Worm (Caenorhabditis elegans) whole organism, young adult: Measurements from ENCODE around the gene txt-13.
A peak's percentile ranks its signal among the peaks of the same experiment; 100 is the strongest.

Experiments used
- B0336.3 ChIP-seq: fragments of 200-800 bp; sonication (Bioruptor generic); IDR thresholded peaks from 2 replicates; pipeline ENCODE4 v1.3.6; 2022; ENCODE audit warnings: missing genetic modification characterization, missing compliant biosample characterization
- C17E4.6 ChIP-seq: fragments of 200-800 bp; sonication (Bioruptor generic); IDR thresholded peaks from 2 replicates; pipeline ENCODE4 v1.3.6; 2022; ENCODE audit warnings: missing genetic modification reagents, missing genetic modification characterization, missing compliant biosample characterization
- F22D6.2 ChIP-seq: sonication (generic microtip); optimal IDR thresholded peaks from 2 replicates; lab custom pipeline; 2016; ENCODE audit warnings: mild to moderate bottlenecking, missing genetic modification characterization, missing compliant biosample characterization
- F49E8.2 ChIP-seq: sonication (generic microtip); optimal IDR thresholded peaks from 3 replicates; lab custom pipeline; 2017; ENCODE audit warnings: missing genetic modification characterization, mild to moderate bottlenecking, missing compliant biosample characterization, antibody characterized with exemption, moderate library complexity; ENCODE audit not compliant: insufficient read depth
- F52B5.7 ChIP-seq: sonication (generic microtip); optimal IDR thresholded peaks from 2 replicates; lab custom pipeline; 2016; ENCODE audit warnings: mild to moderate bottlenecking, missing genetic modification characterization, missing compliant biosample characterization
- F57C9.4 ChIP-seq: sonication (generic microtip); optimal IDR thresholded peaks from 2 replicates; lab custom pipeline; 2017; ENCODE audit warnings: mild to moderate bottlenecking, missing genetic modification characterization, missing compliant biosample characterization
- T07F8.4 ChIP-seq: sonication (generic microtip); optimal IDR thresholded peaks from 2 replicates; lab custom pipeline; 2016; ENCODE audit warnings: mild to moderate bottlenecking, missing genetic modification characterization, moderate library complexity, missing compliant biosample characterization
- Y53F4B.3 ChIP-seq: fragments of 200-800 bp; sonication (Bioruptor generic); IDR thresholded peaks from 2 replicates; pipeline ENCODE4 v1.3.6; 2022; ENCODE audit warnings: missing genetic modification reagents, missing genetic modification characterization, missing compliant biosample characterization
- Y56A3A.18 ChIP-seq: fragments of 200-800 bp; sonication (Bioruptor generic); IDR thresholded peaks from 2 replicates; pipeline ENCODE4 v1.3.6; 2022; ENCODE audit warnings: missing genetic modification reagents, missing genetic modification characterization, missing compliant biosample characterization
- atf-7 ChIP-seq: sonication (generic microtip); optimal IDR thresholded peaks from 2 replicates; lab custom pipeline; 2017; ENCODE audit warnings: mild to moderate bottlenecking, missing genetic modification characterization, missing compliant biosample characterization
- attf-5 ChIP-seq: fragments of 200-800 bp; sonication (Bioruptor generic); optimal IDR thresholded peaks from 2 replicates; lab custom pipeline; 2018; ENCODE audit warnings: mild to moderate bottlenecking, missing genetic modification characterization, missing compliant biosample characterization
- bed-1 ChIP-seq: fragments of 200-800 bp; sonication (Bioruptor generic); IDR thresholded peaks from 2 replicates; pipeline ENCODE4 v1.3.6; 2022; ENCODE audit warnings: missing genetic modification reagents, missing genetic modification characterization, missing compliant biosample characterization
- bed-2 ChIP-seq: fragments of 200-800 bp; sonication (Bioruptor generic); IDR thresholded peaks from 2 replicates; pipeline ENCODE4 v1.3.6; 2022; ENCODE audit warnings: missing genetic modification reagents, missing genetic modification characterization, missing compliant biosample characterization
- ccch-3 ChIP-seq: fragments of 200-800 bp; sonication (Bioruptor generic); optimal IDR thresholded peaks from 2 replicates; lab custom pipeline; 2018; ENCODE audit warnings: mild to moderate bottlenecking, missing genetic modification characterization, missing compliant biosample characterization
- cebp-2 ChIP-seq: fragments of 200-800 bp; sonication (Bioruptor generic); IDR thresholded peaks from 2 replicates; pipeline ENCODE4 v1.3.6; 2022; ENCODE audit warnings: missing genetic modification characterization, missing compliant biosample characterization
- ceh-100 ChIP-seq: fragments of 200-800 bp; sonication (Bioruptor generic); IDR thresholded peaks from 2 replicates; pipeline ENCODE4 v1.3.6; 2022; ENCODE audit warnings: missing genetic modification reagents, missing genetic modification characterization, missing compliant biosample characterization
- ceh-27 ChIP-seq: fragments of 200-800 bp; sonication (Bioruptor generic); optimal IDR thresholded peaks from 2 replicates; lab custom pipeline; 2018; ENCODE audit warnings: mild to moderate bottlenecking, missing genetic modification characterization, moderate library complexity, missing compliant biosample characterization
- ceh-58 ChIP-seq: fragments of 200-800 bp; sonication (Bioruptor generic); IDR thresholded peaks from 2 replicates; pipeline ENCODE4 v1.3.6; 2022; ENCODE audit warnings: missing genetic modification characterization, missing compliant biosample characterization
- dpff-1 ChIP-seq: sonication (generic microtip); optimal IDR thresholded peaks from 2 replicates; lab custom pipeline; 2017; ENCODE audit warnings: mild to moderate bottlenecking, missing genetic modification characterization, missing compliant biosample characterization
- ets-4 ChIP-seq: fragments of 200-800 bp; sonication (Bioruptor generic); optimal IDR thresholded peaks from 2 replicates; lab custom pipeline; 2018; ENCODE audit warnings: mild to moderate bottlenecking, missing genetic modification characterization, missing compliant biosample characterization
- hmg-1.2 ChIP-seq: fragments of 200-800 bp; sonication (Bioruptor generic); IDR thresholded peaks from 2 replicates; pipeline ENCODE4 v1.3.6; 2022; ENCODE audit warnings: missing genetic modification reagents, missing genetic modification characterization, missing compliant biosample characterization
- lin-35 ChIP-seq, 3 experiments: fragments of 150-350 bp in 2 of 3; sonication (generic microtip) in 1 of 3; optimal IDR thresholded peaks; 2 replicates each; lab custom pipeline; 2014 to 2018; ENCODE audit warnings: missing biosample characterization in 3 of 3, missing genetic modification characterization in 3 of 3, missing genetic modification reagents in 3 of 3
- madf-10 ChIP-seq: sonication (generic microtip); optimal IDR thresholded peaks from 2 replicates; lab custom pipeline; 2016; ENCODE audit warnings: mild to moderate bottlenecking, missing genetic modification characterization, missing compliant biosample characterization
- mcd-1 ChIP-seq: fragments of 200-800 bp; sonication (Bioruptor generic); IDR thresholded peaks from 2 replicates; pipeline ENCODE4 v1.3.6; 2022; ENCODE audit warnings: missing genetic modification reagents, missing genetic modification characterization, missing compliant biosample characterization
- mel-28 ChIP-seq: sonication (generic microtip); optimal IDR thresholded peaks from 2 replicates; lab custom pipeline; 2016; ENCODE audit warnings: borderline replicate concordance, mild to moderate bottlenecking, missing genetic modification characterization, missing compliant biosample characterization
- nfya-1 ChIP-seq: sonication (generic microtip); optimal IDR thresholded peaks from 2 replicates; lab custom pipeline; 2017; ENCODE audit warnings: antibody characterized with exemption, missing compliant biosample characterization, missing genetic modification characterization, borderline replicate concordance; ENCODE audit not compliant: insufficient read depth
- nhr-120 ChIP-seq: fragments of 200-800 bp; sonication (Bioruptor generic); IDR thresholded peaks from 2 replicates; pipeline ENCODE4 v1.3.6; 2022; ENCODE audit warnings: missing genetic modification characterization, missing compliant biosample characterization
- rec-8 ChIP-seq, 2 experiments: sonication (generic microtip); optimal IDR thresholded peaks; 2 replicates each; lab custom pipeline; 2016; ENCODE audit warnings: mild to moderate bottlenecking in 2 of 2, missing genetic modification characterization in 2 of 2, missing genetic modification reagents in 2 of 2, missing genotype in 2 of 2, missing biosample characterization in 1 of 2, missing compliant biosample characterization in 1 of 2, moderate library complexity in 1 of 2
- repo-1 ChIP-seq: sonication (generic microtip); optimal IDR thresholded peaks from 2 replicates; lab custom pipeline; 2017; ENCODE audit warnings: mild to moderate bottlenecking, missing genetic modification characterization, missing compliant biosample characterization
- rpc-1 ChIP-seq, 2 experiments: fragments of 150-350 bp in 1 of 2; sonication (generic microtip) in 1 of 2; optimal IDR thresholded peaks; 2 replicates each; lab custom pipeline; 2014 to 2018; ENCODE audit warnings: missing biosample characterization in 1 of 2, missing genetic modification characterization in 1 of 2, missing genetic modification reagents in 1 of 2, missing genotype in 1 of 2
- sdz-38 ChIP-seq: sonication (generic microtip); optimal IDR thresholded peaks from 2 replicates; lab custom pipeline; 2016; ENCODE audit warnings: missing genotype, missing genetic modification characterization, missing compliant biosample characterization
- snpc-1.1 ChIP-seq: sonication (generic microtip); optimal IDR thresholded peaks from 2 replicates; lab custom pipeline; 2017; ENCODE audit warnings: missing genetic modification characterization, mild to moderate bottlenecking, missing compliant biosample characterization, antibody characterized with exemption, moderate library complexity, missing genotype, missing genetic modification reagents; ENCODE audit not compliant: insufficient read depth
- snpc-4 ChIP-seq, 5 experiments: fragments of 150-350 bp in 1 of 5; sonication (generic microtip) in 4 of 5; optimal IDR thresholded peaks; 2 replicates each; lab custom pipeline; 2014 to 2018; ENCODE audit warnings: missing genetic modification characterization in 5 of 5, missing biosample characterization in 3 of 5, antibody characterized with exemption in 2 of 5, mild to moderate bottlenecking in 2 of 5, missing compliant biosample characterization in 2 of 5, missing genotype in 2 of 5, moderate library complexity in 2 of 5, missing genetic modification reagents in 1 of 5
- tbp1 ChIP-seq: fragments of 200-800 bp; sonication (Bioruptor generic); optimal IDR thresholded peaks from 2 replicates; lab custom pipeline; 2018; ENCODE audit warnings: mild to moderate bottlenecking, missing genetic modification characterization, missing compliant biosample characterization
- xnd-1 ChIP-seq: sonication (generic microtip); optimal IDR thresholded peaks from 2 replicates; lab custom pipeline; 2016; ENCODE audit warnings: missing genotype, missing genetic modification reagents, missing genetic modification characterization, missing compliant biosample characterization
- zfh-2 ChIP-seq: fragments of 200-800 bp; sonication (Bioruptor generic); conservative IDR thresholded peaks from 2 replicates; pipeline ENCODE4 v1.3.6; 2022; ENCODE audit warnings: missing genetic modification reagents, missing genetic modification characterization, missing compliant biosample characterization
- ztf-26 ChIP-seq: sonication (generic microtip); optimal IDR thresholded peaks from 2 replicates; lab custom pipeline; 2017; ENCODE audit warnings: missing genetic modification characterization, missing compliant biosample characterization
- ztf-3 ChIP-seq: fragments of 200-800 bp; sonication (Bioruptor generic); optimal IDR thresholded peaks from 2 replicates; lab custom pipeline; 2018; ENCODE audit warnings: mild to moderate bottlenecking, missing genetic modification characterization, missing compliant biosample characterization

Gene txt-13

ce11 chrII:10607238-10607961 is 37.0 kb downstream of the txt-13 start, which contains the start of gene ccm-3 (continued):
- TF ChIP-seq mcd-1 (GFP tag; lab: Robert Waterston, UW) (peak; percentile 84), C17E4.6 (GFP tag; lab: Robert Waterston, UW) (no peak), bed-1 (GFP tag; lab: Robert Waterston, UW) (no peak), lin-35 (GFP tag; optimal IDR thresholded peaks at IDR 0.05; lab: Kevin White, UChicago) (peak in 1 of 3 experiments; percentile 36), ccch-3 (no peak), F52B5.7 (tag; lab: Kevin White, UChicago) (no peak), F22D6.2 (no peak), Y53F4B.3 (GFP tag; lab: Robert Waterston, UW) (no peak), ceh-100 (GFP tag; lab: Robert Waterston, UW) (peak; percentile 69; the same call in 1 of the 2 replicates), F49E8.2 (tag; lab: Kevin White, UChicago) (no peak), bed-2 (GFP tag; lab: Robert Waterston, UW) (no peak), attf-5 (GFP tag; lab: Kevin White, UChicago) (peak; percentile 79), snpc-1.1 (tag; lab: Kevin White, UChicago) (no peak), B0336.3 (no peak), madf-10 (no peak), tbp1 (GFP tag; lab: Kevin White, UChicago) (no peak)

- TF ChIP-seq dpff-1 (no peak), hmg-1.2 (GFP tag; lab: Robert Waterston, UW) (no peak), Y56A3A.18 (GFP tag; lab: Robert Waterston, UW) (no peak), ceh-27 (no peak)
Measured at ce11 chrII:10608821-10609220, 38.4 kb downstream of the txt-13 start.

- no peak for TF ChIP-seq T07F8.4 (tag; lab: Kevin White, UChicago)
- no peak for TF ChIP-seq ztf-26 (tag; lab: Kevin White, UChicago)
- TF ChIP-seq rpc-1 (optimal IDR thresholded peaks at IDR 0.05; lab: Kevin White, UChicago), result no peak
- no peak for TF ChIP-seq rpc-1 (tag; optimal IDR thresholded peaks at IDR 0.05; lab: Kevin White, UChicago)
- no peak for TF ChIP-seq ets-4 (GFP tag; lab: Kevin White, UChicago)
- no peak for TF ChIP-seq cebp-2
- no peak for TF ChIP-seq ceh-58 (GFP tag; lab: Robert Waterston, UW)
- TF ChIP-seq F57C9.4 (tag; lab: Kevin White, UChicago), result no peak
- TF ChIP-seq F22D6.2, result no peak
- TF ChIP-seq mel-28 (tag; lab: Kevin White, UChicago), result no peak
- no peak for TF ChIP-seq nfya-1 (tag; lab: Kevin White, UChicago)
- no peak for TF ChIP-seq zfh-2 (GFP tag; lab: Robert Waterston, UW)
- TF ChIP-seq nhr-120 (GFP tag; lab: Robert Waterston, UW), result no peak
- no peak for TF ChIP-seq sdz-38 (tag; lab: Kevin White, UChicago)
- no peak for TF ChIP-seq ztf-3 (GFP tag; lab: Kevin White, UChicago)
Measured at ce11 chrII:10612743-10613142, 42.3 kb downstream of the txt-13 start, which contains the start of gene C14A4.12. TSS of gene C14A4.12 (plus strand) at chrII:10613043.

- TF ChIP-seq zfh-2 (GFP tag; lab: Robert Waterston, UW) (no peak), ztf-3 (GFP tag; lab: Kevin White, UChicago) (no peak), xnd-1 (tag; lab: Kevin White, UChicago) (no peak), rec-8 (tag; optimal IDR thresholded peaks at IDR 0.05; lab: Kevin White, UChicago) (no peak), repo-1 (tag; lab: Kevin White, UChicago) (no peak), snpc-4 (GFP tag; optimal IDR thresholded peaks at IDR 0.05; lab: Kevin White, UChicago) (no peak), snpc-4 (tag; optimal IDR thresholded peaks at IDR 0.05; lab: Kevin White, UChicago) (no peak), mel-28 (tag; lab: Kevin White, UChicago) (no peak), atf-7 (tag; lab: Kevin White, UChicago) (no peak)
Measured at ce11 chrII:10618157-10618556, 47.8 kb downstream of the txt-13 start, which contains the start of gene C14A4.13. TSS of gene C14A4.13 (plus strand) at chrII:10618457.
